Worm (Caenorhabditis elegans) whole organism, late embryonic: ENCODE measurements around the gene F26C11.3.

Source experiments
- F13H6.1 ChIP-seq: sonication (generic microtip); optimal IDR thresholded peaks from 2 replicates; lab custom pipeline; 2016; ENCODE audit warnings: missing genetic modification characterization, missing compliant biosample characterization
- ceh-9 ChIP-seq: sonication (generic microtip); optimal IDR thresholded peaks from 2 replicates; lab custom pipeline; 2016; ENCODE audit warnings: mild to moderate bottlenecking, missing genetic modification characterization, inconsistent platforms, missing compliant biosample characterization
- hlh-30 ChIP-seq: sonication (generic microtip); optimal IDR thresholded peaks from 2 replicates; lab custom pipeline; 2017; ENCODE audit warnings: antibody characterized with exemption, missing genetic modification characterization, missing compliant biosample characterization; ENCODE audit not compliant: insufficient read depth
- hlh-8 ChIP-seq: sonication (generic microtip); optimal IDR thresholded peaks from 2 replicates; lab custom pipeline; 2016; ENCODE audit warnings: missing genotype, missing genetic modification characterization, missing compliant biosample characterization
- lin-11 ChIP-seq: fragments of 200-800 bp; sonication (Bioruptor generic); optimal IDR thresholded peaks from 2 replicates; lab custom pipeline; 2018; ENCODE audit warnings: mild to moderate bottlenecking, missing genetic modification characterization, missing compliant biosample characterization
- nhr-11 ChIP-seq: fragments of 150-350 bp; optimal IDR thresholded peaks from 2 replicates; lab custom pipeline; 2014; ENCODE audit warnings: missing biosample characterization, missing genetic modification characterization
- odd-2 ChIP-seq: sonication (generic microtip); optimal IDR thresholded peaks from 2 replicates; lab custom pipeline; 2017; ENCODE audit warnings: antibody characterized with exemption, mild to moderate bottlenecking, missing genetic modification characterization, missing compliant biosample characterization
- pag-3 ChIP-seq: sonication (generic microtip); optimal IDR thresholded peaks from 2 replicates; lab custom pipeline; 2016; ENCODE audit warnings: missing compliant biosample characterization, missing genetic modification characterization, borderline replicate concordance
- pat-9 ChIP-seq: fragments of 200-800 bp; sonication (Bioruptor generic); optimal IDR thresholded peaks from 2 replicates; lab custom pipeline; 2018; ENCODE audit warnings: mild to moderate bottlenecking, missing genetic modification characterization, moderate library complexity, missing compliant biosample characterization
- sdc-2 ChIP-seq: sonication (generic microtip); optimal IDR thresholded peaks from 2 replicates; lab custom pipeline; 2016; ENCODE audit warnings: missing genotype, missing genetic modification characterization, missing compliant biosample characterization
- sox-2 ChIP-seq: fragments of 200-800 bp; sonication (Bioruptor generic); IDR thresholded peaks from 2 replicates; pipeline ENCODE4 v1.3.6; 2022; ENCODE audit warnings: missing genetic modification reagents, missing genetic modification characterization, missing compliant biosample characterization
- syd-9 ChIP-seq: sonication (generic microtip); optimal IDR thresholded peaks from 2 replicates; lab custom pipeline; 2016; ENCODE audit warnings: mild to moderate bottlenecking, missing genetic modification characterization, moderate library complexity, missing compliant biosample characterization
- tbx-2 ChIP-seq: sonication (generic microtip); optimal IDR thresholded peaks from 2 replicates; lab custom pipeline; 2016; ENCODE audit warnings: missing genetic modification characterization, missing compliant biosample characterization
- unc-86 ChIP-seq: sonication (generic microtip); optimal IDR thresholded peaks from 2 replicates; lab custom pipeline; 2016; ENCODE audit warnings: missing genetic modification characterization, missing compliant biosample characterization

F26C11.3 gene

DNA sequence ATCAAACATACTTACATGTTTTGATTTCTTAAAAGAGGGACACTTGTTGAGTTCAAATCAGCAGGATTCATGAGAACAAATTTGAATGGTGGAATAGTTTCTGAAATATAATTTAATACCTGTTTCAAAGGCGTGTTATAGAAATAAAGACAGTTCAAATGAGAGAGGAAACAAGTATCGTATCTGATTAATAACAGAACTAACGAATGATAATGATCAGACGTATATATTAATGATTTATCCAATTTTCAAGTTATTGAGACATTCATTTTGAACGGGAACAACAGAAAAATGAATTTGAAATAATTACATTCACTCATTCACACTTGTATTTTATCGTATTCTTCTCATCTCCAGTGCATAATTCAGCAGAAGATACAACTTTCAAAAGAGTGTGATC is 59.3 kb downstream of the F26C11.3 start, which contains the start of gene chil-4:
chil-4 (minus strand) TSS at position 101 of the 400 bp plus-strand sequence.
- no peak for TF ChIP-seq pat-9 (tag; lab: Kevin White, UChicago)
- no peak for TF ChIP-seq nhr-11 (tag; lab: Kevin White, UChicago)
- TF ChIP-seq hlh-30 (tag; lab: Kevin White, UChicago), result no peak
- no peak for TF ChIP-seq sox-2
- TF ChIP-seq pag-3 (tag; lab: Kevin White, UChicago), result no peak
- no peak for TF ChIP-seq syd-9 (tag; lab: Kevin White, UChicago)
- no peak for TF ChIP-seq lin-11 (tag; lab: Kevin White, UChicago)
- TF ChIP-seq unc-86, result no peak
- no peak for TF ChIP-seq hlh-8
- TF ChIP-seq F13H6.1 (tag; lab: Kevin White, UChicago), result no peak
- no peak for TF ChIP-seq ceh-9
- TF ChIP-seq sdc-2 (tag; lab: Kevin White, UChicago), result no peak
- TF ChIP-seq odd-2 (tag; lab: Kevin White, UChicago), result no peak
- no peak for TF ChIP-seq tbx-2 (tag; lab: Kevin White, UChicago)
